Worm (Caenorhabditis elegans) whole organism, L4 larva: Measurements from ENCODE around the gene ZK596.3.

Source experiments
- D1046.2 ChIP-seq: fragments of 200-800 bp; sonication (Bioruptor generic); IDR thresholded peaks from 2 replicates; pipeline ENCODE4 v1.3.6; 2022; ENCODE audit warnings: missing genetic modification characterization, missing compliant biosample characterization
- F37D6.2 ChIP-seq: sonication (generic microtip); optimal IDR thresholded peaks from 2 replicates; lab custom pipeline; 2016; ENCODE audit warnings: mild to moderate bottlenecking, missing genetic modification characterization, missing compliant biosample characterization
- T20F7.1 ChIP-seq: fragments of 200-800 bp; sonication (Bioruptor generic); optimal IDR thresholded peaks from 2 replicates; lab custom pipeline; 2018; ENCODE audit warnings: mild to moderate bottlenecking, missing genetic modification characterization, missing compliant biosample characterization
- T26A8.4 ChIP-seq: fragments of 200-800 bp; sonication (Bioruptor generic); IDR thresholded peaks from 2 replicates; pipeline ENCODE4 v1.3.6; 2022; ENCODE audit warnings: missing genetic modification characterization, missing compliant biosample characterization
- Y105C5A.15 ChIP-seq: fragments of 200-800 bp; sonication (Bioruptor generic); IDR thresholded peaks from 2 replicates; pipeline ENCODE4 v1.3.6; 2022; ENCODE audit warnings: missing genetic modification characterization, missing compliant biosample characterization
- ZK546.5 ChIP-seq, 2 experiments: sonication (generic microtip); optimal IDR thresholded peaks; 2 replicates each; lab custom pipeline; 2017; ENCODE audit warnings: missing biosample characterization in 2 of 2, missing genetic modification characterization in 2 of 2
- aha-1 ChIP-seq: fragments of 150-350 bp; peaks from one replicate; lab custom pipeline; 2014; ENCODE audit warnings: missing biosample characterization, missing genetic modification characterization
- ama-1 ChIP-seq: fragments of 150-350 bp; optimal IDR thresholded peaks from 2 replicates; lab custom pipeline; 2014; ENCODE audit warnings: inconsistent platforms, mixed read lengths
- arid-1 ChIP-seq: fragments of 200-800 bp; sonication (Bioruptor generic); conservative IDR thresholded peaks from 2 replicates; pipeline ENCODE4 v1.3.6; 2022; ENCODE audit warnings: missing genetic modification reagents, missing genetic modification characterization, missing compliant biosample characterization
- ceh-28 ChIP-seq: fragments of 150-350 bp; optimal IDR thresholded peaks from 2 replicates; lab custom pipeline; 2014; ENCODE audit warnings: missing biosample characterization, missing genetic modification reagents, missing genetic modification characterization
- ceh-44 ChIP-seq: fragments of 200-800 bp; sonication (Bioruptor generic); IDR thresholded peaks from 2 replicates; pipeline ENCODE4 v1.3.6; 2022; ENCODE audit warnings: missing genetic modification reagents, missing genetic modification characterization, missing compliant biosample characterization
- ceh-82 ChIP-seq: sonication (generic microtip); optimal IDR thresholded peaks from 2 replicates; lab custom pipeline; 2017; ENCODE audit warnings: missing biosample characterization, missing genetic modification characterization
- cey-2 ChIP-seq: sonication (generic microtip); optimal IDR thresholded peaks from 3 replicates; lab custom pipeline; 2017; ENCODE audit warnings: missing genetic modification characterization, mild to moderate bottlenecking, missing compliant biosample characterization, antibody characterized with exemption, borderline replicate concordance; ENCODE audit not compliant: insufficient read depth
- daf-12 ChIP-seq: fragments of 150-350 bp; optimal IDR thresholded peaks from 2 replicates; lab custom pipeline; 2014; ENCODE audit warnings: missing biosample characterization, missing genetic modification reagents, missing genetic modification characterization
- dmd-6 ChIP-seq: fragments of 200-800 bp; sonication (Bioruptor generic); IDR thresholded peaks from 2 replicates; pipeline ENCODE4 v1.3.6; 2022; ENCODE audit warnings: missing genetic modification reagents, missing genetic modification characterization, missing compliant biosample characterization
- dmd-8 ChIP-seq: fragments of 200-800 bp; sonication (Bioruptor generic); IDR thresholded peaks from 2 replicates; pipeline ENCODE4 v1.3.6; 2022; ENCODE audit warnings: missing genetic modification characterization, missing compliant biosample characterization
- dmd-9 ChIP-seq: fragments of 200-800 bp; sonication (Bioruptor generic); IDR thresholded peaks from 2 replicates; pipeline ENCODE4 v1.3.6; 2022; ENCODE audit warnings: missing genetic modification reagents, missing genetic modification characterization, missing compliant biosample characterization
- duxl-1 ChIP-seq: sonication (generic microtip); optimal IDR thresholded peaks from 2 replicates; lab custom pipeline; 2016; ENCODE audit warnings: mild to moderate bottlenecking, missing genetic modification characterization, moderate library complexity, missing compliant biosample characterization; ENCODE audit not compliant: poor library complexity
- egl-27 ChIP-seq: sonication (generic microtip); optimal IDR thresholded peaks from 3 replicates; lab custom pipeline; 2017; ENCODE audit warnings: missing biosample characterization, missing genetic modification reagents, missing genetic modification characterization
- egl-43 ChIP-seq: fragments of 200-800 bp; sonication (Bioruptor generic); IDR thresholded peaks from 2 replicates; pipeline ENCODE4 v1.3.6; 2022; ENCODE audit warnings: missing genetic modification reagents, missing genetic modification characterization, missing compliant biosample characterization
- hif-1 ChIP-seq, 2 experiments: sonication (generic microtip); optimal IDR thresholded peaks; 2 replicates each; lab custom pipeline; 2016 to 2017; ENCODE audit warnings: missing compliant biosample characterization in 2 of 2, missing genetic modification characterization in 2 of 2, missing genetic modification reagents in 2 of 2, missing genotype in 2 of 2, mild to moderate bottlenecking in 1 of 2
- hmg-1.1 ChIP-seq: fragments of 200-800 bp; sonication (Bioruptor generic); IDR thresholded peaks from 2 replicates; pipeline ENCODE4 v1.3.6; 2022; ENCODE audit warnings: missing genetic modification reagents, missing genetic modification characterization, missing compliant biosample characterization
- jun-1 ChIP-seq: fragments of 150-350 bp; optimal IDR thresholded peaks from 2 replicates; lab custom pipeline; 2014; ENCODE audit warnings: missing biosample characterization, missing genetic modification reagents, missing genetic modification characterization
- lim-7 ChIP-seq: fragments of 200-800 bp; sonication (Bioruptor generic); IDR thresholded peaks from 2 replicates; pipeline ENCODE4 v1.3.6; 2022; ENCODE audit warnings: missing genetic modification characterization, missing compliant biosample characterization
- lin-1 ChIP-seq: fragments of 200-800 bp; sonication (Bioruptor generic); IDR thresholded peaks from 2 replicates; pipeline ENCODE4 v1.3.6; 2022; ENCODE audit warnings: missing genetic modification reagents, missing genetic modification characterization, missing compliant biosample characterization
- lin-13 ChIP-seq: fragments of 150-350 bp; optimal IDR thresholded peaks from 2 replicates; lab custom pipeline; 2014; ENCODE audit warnings: missing biosample characterization, missing genetic modification reagents, missing genetic modification characterization
- lin-38 ChIP-seq: fragments of 200-800 bp; sonication (Bioruptor generic); IDR thresholded peaks from 2 replicates; pipeline ENCODE4 v1.3.6; 2022; ENCODE audit warnings: missing genetic modification reagents, missing genetic modification characterization, missing compliant biosample characterization
- lir-3 ChIP-seq: sonication (generic microtip); optimal IDR thresholded peaks from 2 replicates; lab custom pipeline; 2016; ENCODE audit warnings: mild to moderate bottlenecking, missing genetic modification characterization, missing compliant biosample characterization
- mdt-29 ChIP-seq: fragments of 200-800 bp; sonication (Bioruptor generic); IDR thresholded peaks from 2 replicates; pipeline ENCODE4 v1.3.6; 2022; ENCODE audit warnings: missing genetic modification reagents, missing genetic modification characterization, missing compliant biosample characterization
- mes-2 ChIP-seq: sonication (generic microtip); optimal IDR thresholded peaks from 2 replicates; lab custom pipeline; 2016; ENCODE audit warnings: missing genotype, mild to moderate bottlenecking, missing genetic modification characterization, missing compliant biosample characterization; ENCODE audit not compliant: poor library complexity, severe bottlenecking
- mxl-3 ChIP-seq: fragments of 200-800 bp; sonication (Bioruptor generic); optimal IDR thresholded peaks from 2 replicates; lab custom pipeline; 2018; ENCODE audit warnings: mild to moderate bottlenecking, missing genetic modification characterization, missing compliant biosample characterization
- nhr-102 ChIP-seq: sonication (generic microtip); optimal IDR thresholded peaks from 2 replicates; lab custom pipeline; 2016; ENCODE audit warnings: mild to moderate bottlenecking, missing genetic modification characterization, moderate library complexity, missing compliant biosample characterization
- nhr-11 ChIP-seq: fragments of 150-350 bp; optimal IDR thresholded peaks from 2 replicates; lab custom pipeline; 2014; ENCODE audit warnings: missing biosample characterization, missing genetic modification characterization
- nhr-237 ChIP-seq: sonication (generic microtip); optimal IDR thresholded peaks from 2 replicates; lab custom pipeline; 2017; ENCODE audit warnings: missing biosample characterization, missing genetic modification characterization
- nhr-42 ChIP-seq: fragments of 200-800 bp; sonication (Bioruptor generic); IDR thresholded peaks from 2 replicates; pipeline ENCODE4 v1.3.6; 2022; ENCODE audit warnings: missing genetic modification characterization, missing compliant biosample characterization
- nhr-48 ChIP-seq: sonication (generic microtip); optimal IDR thresholded peaks from 2 replicates; lab custom pipeline; 2016; ENCODE audit warnings: mild to moderate bottlenecking, missing genetic modification characterization, missing compliant biosample characterization
- nhr-6 ChIP-seq: fragments of 150-350 bp; optimal IDR thresholded peaks from 2 replicates; lab custom pipeline; 2014; ENCODE audit warnings: missing biosample characterization, missing genetic modification characterization
- nhr-77 ChIP-seq: fragments of 150-350 bp; optimal IDR thresholded peaks from 2 replicates; lab custom pipeline; 2014; ENCODE audit warnings: missing biosample characterization, missing genetic modification characterization
- pha-4 ChIP-seq, 2 experiments: fragments of 150-350 bp in 1 of 2; fragments of 200-800 bp in 1 of 2; sonication (Bioruptor generic) in 1 of 2; IDR thresholded peaks in 1 of 2; optimal IDR thresholded peaks in 1 of 2; 2 replicates each; pipeline versions ENCODE4 v1.3.6 to Lab custom; 2014 to 2022; ENCODE audit warnings: missing genetic modification characterization in 2 of 2, missing genetic modification reagents in 2 of 2, missing biosample characterization in 1 of 2, missing compliant biosample characterization in 1 of 2
- pqm-1 ChIP-seq: sonication (generic microtip); optimal IDR thresholded peaks from 2 replicates; lab custom pipeline; 2017; ENCODE audit warnings: missing biosample characterization, missing genetic modification characterization
- rbr-2 ChIP-seq: sonication (generic microtip); optimal IDR thresholded peaks from 2 replicates; lab custom pipeline; 2016; ENCODE audit warnings: missing genotype, missing genetic modification characterization, missing compliant biosample characterization
- saeg-2 ChIP-seq: fragments of 200-800 bp; sonication (Bioruptor generic); IDR thresholded peaks from 2 replicates; pipeline ENCODE4 v1.3.6; 2022; ENCODE audit warnings: missing genetic modification reagents, missing genetic modification characterization, missing compliant biosample characterization
- sdz-12 ChIP-seq: fragments of 200-800 bp; sonication (Bioruptor generic); optimal IDR thresholded peaks from 2 replicates; lab custom pipeline; 2018; ENCODE audit warnings: mild to moderate bottlenecking, missing genetic modification characterization, missing compliant biosample characterization
- snpc-1.2 ChIP-seq: fragments of 200-800 bp; sonication (Bioruptor generic); IDR thresholded peaks from 2 replicates; pipeline ENCODE4 v1.3.6; 2022; ENCODE audit warnings: missing genetic modification reagents, missing genetic modification characterization, missing compliant biosample characterization
- snpc-4 ChIP-seq: fragments of 150-350 bp; optimal IDR thresholded peaks from 2 replicates; lab custom pipeline; 2014; ENCODE audit warnings: missing biosample characterization, missing genetic modification characterization
- spr-3 ChIP-seq: fragments of 200-800 bp; sonication (Bioruptor generic); optimal IDR thresholded peaks from 2 replicates; lab custom pipeline; 2018; ENCODE audit warnings: mild to moderate bottlenecking, missing genetic modification characterization, missing compliant biosample characterization
- zfp-2 ChIP-seq: sonication (generic microtip); optimal IDR thresholded peaks from 2 replicates; lab custom pipeline; 2016; ENCODE audit warnings: mild to moderate bottlenecking, missing genetic modification characterization, missing compliant biosample characterization
- zip-2 ChIP-seq: fragments of 150-350 bp; optimal IDR thresholded peaks from 2 replicates; lab custom pipeline; 2014; ENCODE audit warnings: missing biosample characterization, missing genetic modification characterization
- ztf-7 ChIP-seq: fragments of 150-350 bp; optimal IDR thresholded peaks from 2 replicates; lab custom pipeline; 2014; ENCODE audit warnings: missing biosample characterization, missing genetic modification characterization

Gene ZK596.3

DNA sequence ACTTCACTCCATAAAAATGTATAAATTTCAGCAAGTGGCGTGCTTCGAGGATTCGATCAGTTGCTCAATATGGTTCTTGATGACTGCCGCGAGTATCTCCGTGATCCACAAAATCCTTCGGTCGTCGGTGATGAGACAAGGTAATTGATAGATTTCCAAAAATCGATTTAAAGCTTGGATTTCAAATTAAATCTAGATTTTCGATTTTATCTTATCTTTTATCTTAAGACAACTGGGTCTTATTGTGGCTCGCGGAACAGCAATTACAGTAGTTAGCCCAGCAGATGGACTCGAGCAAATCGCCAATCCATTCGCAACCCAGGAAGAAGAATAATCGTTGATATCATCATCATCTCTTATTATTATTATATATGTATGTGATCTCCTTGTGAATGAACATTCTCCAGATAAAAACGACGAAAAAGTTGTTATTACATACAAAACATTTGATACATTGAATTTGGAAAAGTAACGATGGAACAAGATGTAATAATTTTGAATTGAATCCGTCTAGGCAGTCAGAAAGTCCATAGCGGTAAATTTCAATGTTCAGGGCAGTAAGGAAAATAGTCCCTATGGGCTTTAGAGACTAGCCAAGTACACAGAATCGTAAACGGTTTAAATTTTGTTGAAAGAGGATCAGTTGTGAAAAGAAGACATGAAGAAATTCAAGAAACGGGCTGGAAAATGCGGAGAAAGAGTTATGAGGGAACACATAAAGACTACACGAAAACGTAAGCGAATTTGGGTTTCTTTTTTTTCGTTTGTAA is 29.8 kb upstream of the ZK596.3 start (continued):
- peak; percentile 65 for TF ChIP-seq ama-1 (lab: Kevin White, UChicago)
- TF ChIP-seq saeg-2 (GFP tag; lab: Robert Waterston, UW), result no peak
- TF ChIP-seq ceh-82 (tag; lab: Kevin White, UChicago), result no peak
- TF ChIP-seq lir-3 (tag; lab: Kevin White, UChicago), result no peak
- peak; percentile 35 for TF ChIP-seq nhr-102
- no peak for TF ChIP-seq ceh-44 (GFP tag; lab: Robert Waterston, UW)
- TF ChIP-seq nhr-237, result no peak
- TF ChIP-seq sdz-12 (GFP tag; lab: Kevin White, UChicago), result peak; percentile 78
- no peak for TF ChIP-seq ztf-7 (tag; lab: Kevin White, UChicago)
- TF ChIP-seq egl-43 (GFP tag; lab: Robert Waterston, UW), result no peak
- TF ChIP-seq duxl-1 (tag; lab: Kevin White, UChicago), result peak; percentile 2
- TF ChIP-seq nhr-11 (tag; lab: Kevin White, UChicago), result no peak
- no peak for TF ChIP-seq nhr-6 (tag; lab: Kevin White, UChicago)
- no peak for TF ChIP-seq nhr-42
- no peak for TF ChIP-seq dmd-9
- TF ChIP-seq lin-13 (GFP tag; lab: Kevin White, UChicago), result no peak
- TF ChIP-seq rbr-2 (tag; lab: Kevin White, UChicago), result no peak
- TF ChIP-seq hmg-1.1 (GFP tag; lab: Robert Waterston, UW), result peak; percentile 52; the same call in 1 of the 2 replicates
- no peak for TF ChIP-seq snpc-4 (tag; lab: Kevin White, UChicago)
- peak; percentile 18 for TF ChIP-seq mxl-3
- TF ChIP-seq zip-2 (tag; lab: Kevin White, UChicago), result no peak
- TF ChIP-seq zfp-2 (tag; lab: Kevin White, UChicago), result no peak
- TF ChIP-seq D1046.2 (GFP tag; lab: Robert Waterston, UW), result no peak
- peak; percentile 49 for TF ChIP-seq nhr-48 (tag; lab: Kevin White, UChicago)
- peak; percentile 63 for TF ChIP-seq T20F7.1 (GFP tag; lab: Kevin White, UChicago)
- no peak for TF ChIP-seq ZK546.5 (tag; optimal IDR thresholded peaks at IDR 0.05; lab: Kevin White, UChicago)
- no peak for TF ChIP-seq pqm-1
- TF ChIP-seq spr-3 (GFP tag; lab: Kevin White, UChicago), result peak; percentile 61

DNA sequence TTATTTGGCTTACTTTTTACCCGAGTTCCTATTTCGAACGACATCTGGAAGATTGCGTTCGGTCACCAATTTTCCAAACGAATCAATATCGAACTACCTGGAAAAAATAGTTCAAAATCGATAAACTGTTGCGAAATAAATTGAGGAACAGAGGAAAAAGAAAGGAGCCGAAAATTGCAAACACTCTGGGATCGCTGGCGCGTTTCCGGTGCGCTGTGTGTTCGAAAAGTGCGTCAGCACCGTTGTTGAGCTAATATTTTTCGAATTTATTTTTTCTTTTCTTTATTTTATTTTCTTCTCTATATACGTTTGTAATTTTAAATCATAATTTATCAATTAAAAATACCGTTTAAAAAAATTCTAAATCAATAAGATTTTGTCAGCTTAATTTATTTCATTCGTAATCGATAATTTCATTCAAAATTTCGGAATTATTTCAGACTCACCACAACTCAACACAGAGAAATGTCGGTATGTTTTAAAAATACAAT is 28.9 kb upstream of the ZK596.3 start, which contains the start of the genes dnc-1 and lsm-7:
dnc-1 (minus strand) TSS at position 142 of the 491 bp plus-strand sequence.
lsm-7 (plus strand) TSS at position 441 of the 491 bp plus-strand sequence.
- TF ChIP-seq nhr-48 (tag; lab: Kevin White, UChicago) (no peak), Y105C5A.15 (no peak), nhr-77 (tag; lab: Kevin White, UChicago) (peak; percentile 70), nhr-6 (tag; lab: Kevin White, UChicago) (peak; percentile 65), aha-1 (tag; lab: Kevin White, UChicago) (no peak), pha-4 (GFP tag; IDR thresholded peaks at IDR 0.05; lab: Robert Waterston, UW) (no peak; the same call in 1 of the 2 replicates), pha-4 (tag; optimal IDR thresholded peaks at IDR 0.05; lab: Kevin White, UChicago) (peak; percentile 15), lim-7 (no peak), hif-1 (tag; optimal IDR thresholded peaks at IDR 0.05; lab: Kevin White, UChicago) (peak in 1 of 2 experiments; percentile 66), T26A8.4 (GFP tag; lab: Robert Waterston, UW) (peak; percentile 39), ceh-28 (no peak), arid-1 (GFP tag; lab: Robert Waterston, UW) (no peak; the same call in 1 of the 2 replicates), snpc-1.2 (GFP tag; lab: Robert Waterston, UW) (peak; percentile 55; the same call in 1 of the 2 replicates), daf-12 (no peak), egl-27 (tag; lab: Kevin White, UChicago) (no peak), pqm-1 (no peak), lin-38 (GFP tag; lab: Robert Waterston, UW) (peak; percentile 74), jun-1 (no peak), lin-1 (peak; percentile 45; the same call in 1 of the 2 replicates), F37D6.2 (peak; percentile 5), ceh-82 (tag; lab: Kevin White, UChicago) (no peak), dmd-6 (GFP tag; lab: Robert Waterston, UW) (peak; percentile 71), dmd-8 (GFP tag; lab: Robert Waterston, UW) (peak; percentile 16; the same call in 1 of the 2 replicates), mes-2 (peak; percentile 80), cey-2 (tag; lab: Kevin White, UChicago) (no peak), mdt-29 (GFP tag; lab: Robert Waterston, UW) (peak; percentile 25; the same call in 1 of the 2 replicates)
